Worm (Caenorhabditis elegans) whole organism, L4 larva: ENCODE data around the gene F07G6.2.
A peak's percentile ranks its signal among the peaks of the same experiment; 100 is the strongest.

ENCODE experiments used
- F26F4.8 ChIP-seq: fragments of 200-800 bp; sonication (Bioruptor generic); conservative IDR thresholded peaks from 2 replicates; pipeline ENCODE4 v1.3.6; 2022; ENCODE audit warnings: missing genetic modification characterization, missing compliant biosample characterization
- T26A8.4 ChIP-seq: fragments of 200-800 bp; sonication (Bioruptor generic); IDR thresholded peaks from 2 replicates; pipeline ENCODE4 v1.3.6; 2022; ENCODE audit warnings: missing genetic modification characterization, missing compliant biosample characterization
- Y105C5A.15 ChIP-seq: fragments of 200-800 bp; sonication (Bioruptor generic); IDR thresholded peaks from 2 replicates; pipeline ENCODE4 v1.3.6; 2022; ENCODE audit warnings: missing genetic modification characterization, missing compliant biosample characterization
- Y75B8A.6 ChIP-seq: fragments of 200-800 bp; sonication (Bioruptor generic); IDR thresholded peaks from 2 replicates; pipeline ENCODE4 v1.3.6; 2022; ENCODE audit warnings: missing genetic modification reagents, missing genetic modification characterization, missing compliant biosample characterization
- ZK546.5 ChIP-seq, 2 experiments: sonication (generic microtip); optimal IDR thresholded peaks; 2 replicates each; lab custom pipeline; 2017; ENCODE audit warnings: missing biosample characterization in 2 of 2, missing genetic modification characterization in 2 of 2
- aha-1 ChIP-seq: fragments of 150-350 bp; peaks from one replicate; lab custom pipeline; 2014; ENCODE audit warnings: missing biosample characterization, missing genetic modification characterization
- aly-2 ChIP-seq: sonication (generic microtip); optimal IDR thresholded peaks from 2 replicates; lab custom pipeline; 2018; ENCODE audit warnings: missing biosample characterization, missing genetic modification characterization
- attf-4 ChIP-seq: sonication (generic microtip); optimal IDR thresholded peaks from 3 replicates; lab custom pipeline; 2017; ENCODE audit warnings: missing biosample characterization, missing genetic modification characterization
- ceh-20 ChIP-seq: fragments of 200-800 bp; sonication (Bioruptor generic); IDR thresholded peaks from 2 replicates; pipeline ENCODE4 v1.3.6; 2022; ENCODE audit warnings: missing genetic modification reagents, missing genetic modification characterization, missing compliant biosample characterization
- ceh-32 ChIP-seq: sonication (generic microtip); optimal IDR thresholded peaks from 2 replicates; lab custom pipeline; 2016; ENCODE audit warnings: mild to moderate bottlenecking, missing genetic modification characterization, missing compliant biosample characterization; ENCODE audit not compliant: poor library complexity
- ceh-44 ChIP-seq: fragments of 200-800 bp; sonication (Bioruptor generic); IDR thresholded peaks from 2 replicates; pipeline ENCODE4 v1.3.6; 2022; ENCODE audit warnings: missing genetic modification reagents, missing genetic modification characterization, missing compliant biosample characterization
- ceh-82 ChIP-seq: sonication (generic microtip); optimal IDR thresholded peaks from 2 replicates; lab custom pipeline; 2017; ENCODE audit warnings: missing biosample characterization, missing genetic modification characterization
- ces-1 ChIP-seq: fragments of 150-350 bp; sonication (generic microtip); optimal IDR thresholded peaks from 4 replicates; lab custom pipeline; 2014; ENCODE audit warnings: missing biosample characterization, missing genetic modification reagents, missing genetic modification characterization
- cey-2 ChIP-seq: sonication (generic microtip); optimal IDR thresholded peaks from 3 replicates; lab custom pipeline; 2017; ENCODE audit warnings: missing genetic modification characterization, mild to moderate bottlenecking, missing compliant biosample characterization, antibody characterized with exemption, borderline replicate concordance; ENCODE audit not compliant: insufficient read depth
- ctbp-1 ChIP-seq: fragments of 200-800 bp; sonication (Bioruptor generic); IDR thresholded peaks from 2 replicates; pipeline ENCODE4 v1.3.6; 2022; ENCODE audit warnings: missing genetic modification reagents, missing genetic modification characterization, missing compliant biosample characterization
- daf-8 ChIP-seq: fragments of 200-800 bp; sonication (Bioruptor generic); IDR thresholded peaks from 2 replicates; pipeline ENCODE4 v1.3.6; 2022; ENCODE audit warnings: missing genetic modification characterization, missing compliant biosample characterization
- dmd-6 ChIP-seq: fragments of 200-800 bp; sonication (Bioruptor generic); IDR thresholded peaks from 2 replicates; pipeline ENCODE4 v1.3.6; 2022; ENCODE audit warnings: missing genetic modification reagents, missing genetic modification characterization, missing compliant biosample characterization
- dmd-9 ChIP-seq: fragments of 200-800 bp; sonication (Bioruptor generic); IDR thresholded peaks from 2 replicates; pipeline ENCODE4 v1.3.6; 2022; ENCODE audit warnings: missing genetic modification reagents, missing genetic modification characterization, missing compliant biosample characterization
- dve-1 ChIP-seq: sonication (generic microtip); optimal IDR thresholded peaks from 2 replicates; lab custom pipeline; 2017; ENCODE audit warnings: antibody characterized with exemption, mild to moderate bottlenecking, missing genetic modification characterization, missing compliant biosample characterization; ENCODE audit not compliant: insufficient read depth
- egl-27 ChIP-seq: sonication (generic microtip); optimal IDR thresholded peaks from 3 replicates; lab custom pipeline; 2017; ENCODE audit warnings: missing biosample characterization, missing genetic modification reagents, missing genetic modification characterization
- fos-1 ChIP-seq: fragments of 150-350 bp; optimal IDR thresholded peaks from 2 replicates; lab custom pipeline; 2014; ENCODE audit warnings: missing biosample characterization, missing genetic modification characterization
- hlh-30 ChIP-seq: sonication (generic microtip); optimal IDR thresholded peaks from 2 replicates; lab custom pipeline; 2017; ENCODE audit warnings: antibody characterized with exemption, mild to moderate bottlenecking, missing genetic modification characterization, missing compliant biosample characterization; ENCODE audit not compliant: insufficient read depth
- hmg-1.1 ChIP-seq: fragments of 200-800 bp; sonication (Bioruptor generic); IDR thresholded peaks from 2 replicates; pipeline ENCODE4 v1.3.6; 2022; ENCODE audit warnings: missing genetic modification reagents, missing genetic modification characterization, missing compliant biosample characterization
- lim-7 ChIP-seq: fragments of 200-800 bp; sonication (Bioruptor generic); IDR thresholded peaks from 2 replicates; pipeline ENCODE4 v1.3.6; 2022; ENCODE audit warnings: missing genetic modification characterization, missing compliant biosample characterization
- lin-29 ChIP-seq: fragments of 200-800 bp; sonication (Bioruptor generic); IDR thresholded peaks from 2 replicates; pipeline ENCODE4 v1.3.6; 2022; ENCODE audit warnings: missing genetic modification reagents, missing genetic modification characterization, missing compliant biosample characterization
- lin-39 ChIP-seq: fragments of 150-350 bp; optimal IDR thresholded peaks from 2 replicates; lab custom pipeline; 2014; ENCODE audit warnings: missing biosample characterization, missing genetic modification reagents, missing genetic modification characterization
- madf-5 ChIP-seq, 2 experiments: fragments of 200-800 bp; sonication (Bioruptor generic); IDR thresholded peaks; 2 replicates each; pipeline ENCODE4 v1.3.6; 2022; ENCODE audit warnings: missing compliant biosample characterization in 2 of 2, missing genetic modification characterization in 2 of 2
- mep-1 ChIP-seq: fragments of 150-350 bp; sonication (generic microtip); optimal IDR thresholded peaks from 3 replicates; lab custom pipeline; 2014; ENCODE audit warnings: missing biosample characterization, missing genetic modification characterization
- mes-2 ChIP-seq: sonication (generic microtip); optimal IDR thresholded peaks from 2 replicates; lab custom pipeline; 2016; ENCODE audit warnings: missing genotype, mild to moderate bottlenecking, missing genetic modification characterization, missing compliant biosample characterization; ENCODE audit not compliant: poor library complexity, severe bottlenecking
- nhr-10 ChIP-seq: fragments of 150-350 bp; optimal IDR thresholded peaks from 2 replicates; lab custom pipeline; 2014; ENCODE audit warnings: missing biosample characterization, missing genetic modification characterization
- nhr-11 ChIP-seq: fragments of 150-350 bp; optimal IDR thresholded peaks from 2 replicates; lab custom pipeline; 2014; ENCODE audit warnings: missing biosample characterization, missing genetic modification characterization
- nhr-25 ChIP-seq: sonication (generic microtip); optimal IDR thresholded peaks from 2 replicates; lab custom pipeline; 2017; ENCODE audit warnings: missing genetic modification characterization, mild to moderate bottlenecking, missing compliant biosample characterization, antibody characterized with exemption, moderate library complexity, borderline replicate concordance; ENCODE audit not compliant: insufficient read depth
- nhr-42 ChIP-seq: fragments of 200-800 bp; sonication (Bioruptor generic); IDR thresholded peaks from 2 replicates; pipeline ENCODE4 v1.3.6; 2022; ENCODE audit warnings: missing genetic modification characterization, missing compliant biosample characterization
- nhr-77 ChIP-seq: fragments of 150-350 bp; optimal IDR thresholded peaks from 2 replicates; lab custom pipeline; 2014; ENCODE audit warnings: missing biosample characterization, missing genetic modification characterization
- pqm-1 ChIP-seq: sonication (generic microtip); optimal IDR thresholded peaks from 2 replicates; lab custom pipeline; 2017; ENCODE audit warnings: missing biosample characterization, missing genetic modification characterization
- sdz-12 ChIP-seq: fragments of 200-800 bp; sonication (Bioruptor generic); optimal IDR thresholded peaks from 2 replicates; lab custom pipeline; 2018; ENCODE audit warnings: mild to moderate bottlenecking, missing genetic modification characterization, missing compliant biosample characterization
- set-16 ChIP-seq: fragments of 200-800 bp; sonication (Bioruptor generic); IDR thresholded peaks from 2 replicates; pipeline ENCODE4 v1.3.6; 2022; ENCODE audit warnings: missing genetic modification reagents, missing genetic modification characterization, missing compliant biosample characterization
- snpc-1.2 ChIP-seq: fragments of 200-800 bp; sonication (Bioruptor generic); IDR thresholded peaks from 2 replicates; pipeline ENCODE4 v1.3.6; 2022; ENCODE audit warnings: missing genetic modification reagents, missing genetic modification characterization, missing compliant biosample characterization
- snpc-4 ChIP-seq: fragments of 150-350 bp; optimal IDR thresholded peaks from 2 replicates; lab custom pipeline; 2014; ENCODE audit warnings: missing biosample characterization, missing genetic modification characterization
- unc-62 ChIP-seq, 3 experiments: fragments of 150-350 bp in 1 of 3; sonication (generic microtip); optimal IDR thresholded peaks in 2 of 3; peaks in 1 of 3; 1 replicate in 1 of 3; 2 replicates in 2 of 3; lab custom pipeline; 2014 to 2017; ENCODE audit warnings: missing biosample characterization in 3 of 3, missing genetic modification characterization in 3 of 3, missing genetic modification reagents in 3 of 3, missing genotype in 1 of 3
- zag-1 ChIP-seq: fragments of 150-350 bp; optimal IDR thresholded peaks from 2 replicates; lab custom pipeline; 2014; ENCODE audit warnings: missing biosample characterization, missing genetic modification characterization
- zfp-3 ChIP-seq: fragments of 200-800 bp; sonication (Bioruptor generic); conservative IDR thresholded peaks from 2 replicates; pipeline ENCODE4 v1.3.6; 2022; ENCODE audit warnings: missing genetic modification reagents, missing genetic modification characterization, missing compliant biosample characterization
- zip-11 ChIP-seq: fragments of 200-800 bp; sonication (Bioruptor generic); IDR thresholded peaks from 2 replicates; pipeline ENCODE4 v1.3.6; 2022; ENCODE audit warnings: missing genetic modification characterization, missing compliant biosample characterization

The F07G6.2 gene

ce11 chrX:1720359-1720758, 6.8 kb upstream of the F07G6.2 start, which contains the start of gene F07G6.8:
TSS of gene F07G6.8 (minus strand) at chrX:1720459.
- TF ChIP-seq cey-2 (tag; lab: Kevin White, UChicago) (no peak), ceh-32 (no peak), hlh-30 (tag; lab: Kevin White, UChicago) (no peak), nhr-11 (tag; lab: Kevin White, UChicago) (no peak), T26A8.4 (GFP tag; lab: Robert Waterston, UW) (no peak), nhr-42 (GFP tag; lab: Robert Waterston, UW) (no peak), Y105C5A.15 (GFP tag; lab: Robert Waterston, UW) (no peak), dmd-9 (GFP tag; lab: Robert Waterston, UW) (no peak), snpc-1.2 (no peak), ZK546.5 (tag; optimal IDR thresholded peaks at IDR 0.05; lab: Kevin White, UChicago) (no peak), madf-5 (GFP tag; IDR thresholded peaks at IDR 0.05; lab: Robert Waterston, UW) (no peak), ceh-20 (GFP tag; lab: Robert Waterston, UW) (no peak), ctbp-1 (no peak), unc-62 (GFP tag; optimal IDR thresholded peaks at IDR 0.05 in 1 of 2; lab: Kevin White, UChicago) (no peak), unc-62 (tag; optimal IDR thresholded peaks at IDR 0.05; lab: Kevin White, UChicago) (no peak), F26F4.8 (GFP tag; lab: Robert Waterston, UW) (no peak), pqm-1 (tag; lab: Kevin White, UChicago) (no peak)
- TF ChIP-seq, all 104 proteins: peak for 0

ce11 chrX:1729558-1729957, 2.4 kb downstream of the F07G6.2 start, which contains the start of gene dgn-3:
TSS of gene dgn-3 (plus strand) at chrX:1729858.
- no peak for TF ChIP-seq nhr-77
- TF ChIP-seq set-16 (GFP tag; lab: Robert Waterston, UW): peak; percentile 44; the same call in 1 of the 2 replicates
- TF ChIP-seq aha-1 (tag; lab: Kevin White, UChicago): no peak
- TF ChIP-seq, all 104 proteins: peak for 1

ce11 chrX:1735941-1736340, 8.8 kb downstream of the F07G6.2 start, which contains the start of gene F07G6.12:
TSS of gene F07G6.12 (plus strand) at chrX:1736241.
- TF ChIP-seq F26F4.8 (GFP tag; lab: Robert Waterston, UW): no peak
- no peak for TF ChIP-seq snpc-4 (tag; lab: Kevin White, UChicago)
- no peak for TF ChIP-seq ceh-44 (GFP tag; lab: Robert Waterston, UW)
- no peak for TF ChIP-seq aly-2 (tag; lab: Kevin White, UChicago)
- TF ChIP-seq lin-29: no peak
- TF ChIP-seq dmd-6: no peak
- TF ChIP-seq lim-7 (GFP tag; lab: Robert Waterston, UW): no peak
- TF ChIP-seq zfp-3 (GFP tag; lab: Robert Waterston, UW): no peak
- TF ChIP-seq unc-62 (GFP tag; optimal IDR thresholded peaks at IDR 0.05 in 1 of 2; lab: Kevin White, UChicago): no peak
- no peak for TF ChIP-seq unc-62 (tag; optimal IDR thresholded peaks at IDR 0.05; lab: Kevin White, UChicago)
- TF ChIP-seq hmg-1.1 (GFP tag; lab: Robert Waterston, UW): no peak
- TF ChIP-seq nhr-25 (tag; lab: Kevin White, UChicago): no peak
- no peak for TF ChIP-seq sdz-12 (GFP tag; lab: Kevin White, UChicago)
- no peak for TF ChIP-seq lin-39 (tag; lab: Kevin White, UChicago)

DNA sequence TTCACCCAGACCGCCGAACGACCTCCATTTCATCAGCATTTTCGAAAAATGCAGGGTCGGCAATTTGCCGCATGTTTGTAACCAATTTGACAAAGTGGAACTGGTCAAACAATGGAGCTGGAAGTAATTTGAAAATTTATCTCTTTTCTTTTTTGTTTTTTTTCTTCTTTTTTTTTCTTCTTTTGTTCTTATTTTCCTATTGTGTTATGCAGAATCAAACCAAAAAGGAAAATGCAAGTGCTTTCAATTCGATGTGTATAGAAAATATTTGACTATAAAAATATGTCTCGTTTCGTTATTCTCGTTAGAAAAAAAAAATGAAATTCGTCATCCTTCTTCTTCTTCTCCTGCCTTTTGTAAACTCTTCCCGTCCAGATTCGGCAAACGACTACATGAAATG, 10.4 kb downstream of the F07G6.2 start, which contains the start of gene F07G6.10:
Gene F07G6.10 (plus strand): TSS at position 301 of the 400 bp plus-strand sequence.
- TF ChIP-seq ceh-20 (GFP tag; lab: Robert Waterston, UW): no peak
- TF ChIP-seq dve-1 (tag; lab: Kevin White, UChicago): no peak
- TF ChIP-seq Y75B8A.6 (GFP tag; lab: Robert Waterston, UW): no peak
- TF ChIP-seq nhr-10 (tag; lab: Kevin White, UChicago): no peak
- no peak for TF ChIP-seq zag-1 (tag; lab: Kevin White, UChicago)
- no peak for TF ChIP-seq T26A8.4 (GFP tag; lab: Robert Waterston, UW)
- no peak for TF ChIP-seq madf-5 (GFP tag; IDR thresholded peaks at IDR 0.05; lab: Robert Waterston, UW)
- no peak for TF ChIP-seq ceh-82 (tag; lab: Kevin White, UChicago)
- TF ChIP-seq daf-8 (GFP tag; lab: Robert Waterston, UW): no peak
- TF ChIP-seq snpc-1.2: no peak
- no peak for TF ChIP-seq zip-11 (GFP tag; lab: Robert Waterston, UW)
- no peak for TF ChIP-seq nhr-25 (tag; lab: Kevin White, UChicago)
- no peak for TF ChIP-seq attf-4 (tag; lab: Kevin White, UChicago)
- TF ChIP-seq fos-1 (tag; lab: Kevin White, UChicago): no peak
- TF ChIP-seq mep-1: no peak
- TF ChIP-seq mes-2 (tag; lab: Kevin White, UChicago): no peak
- TF ChIP-seq ces-1 (GFP tag; lab: Kevin White, UChicago): no peak
- TF ChIP-seq egl-27 (tag; lab: Kevin White, UChicago): no peak
